Fruit fly (Drosophila melanogaster) Kc167 (cell line): Measurements from ENCODE around the gene Boh2.

Source experiments
- Myc ChIP-seq: fragments of >200 bp; optimal IDR thresholded peaks from 2 replicates; lab custom pipeline; 2017; ENCODE audit warnings: missing external identifiers
- Sin3A ChIP-seq: fragments of >200 bp; optimal IDR thresholded peaks from 2 replicates; lab custom pipeline; 2018; ENCODE audit warnings: missing external identifiers
- h ChIP-seq: fragments of >200 bp; optimal IDR thresholded peaks from 3 replicates; lab custom pipeline; 2018; ENCODE audit warnings: missing external identifiers
- insv ChIP-seq: fragments of >200 bp; optimal IDR thresholded peaks from 3 replicates; lab custom pipeline; 2018; ENCODE audit warnings: missing external identifiers
- psq ChIP-seq: fragments of >200 bp; optimal IDR thresholded peaks from 2 replicates; lab custom pipeline; 2017; ENCODE audit warnings: missing external identifiers
- ttk ChIP-seq: sonication (Bioruptor generic); optimal IDR thresholded peaks from 2 replicates; lab custom pipeline; 2017; ENCODE audit warnings: missing external identifiers

The Boh2 gene

DNA sequence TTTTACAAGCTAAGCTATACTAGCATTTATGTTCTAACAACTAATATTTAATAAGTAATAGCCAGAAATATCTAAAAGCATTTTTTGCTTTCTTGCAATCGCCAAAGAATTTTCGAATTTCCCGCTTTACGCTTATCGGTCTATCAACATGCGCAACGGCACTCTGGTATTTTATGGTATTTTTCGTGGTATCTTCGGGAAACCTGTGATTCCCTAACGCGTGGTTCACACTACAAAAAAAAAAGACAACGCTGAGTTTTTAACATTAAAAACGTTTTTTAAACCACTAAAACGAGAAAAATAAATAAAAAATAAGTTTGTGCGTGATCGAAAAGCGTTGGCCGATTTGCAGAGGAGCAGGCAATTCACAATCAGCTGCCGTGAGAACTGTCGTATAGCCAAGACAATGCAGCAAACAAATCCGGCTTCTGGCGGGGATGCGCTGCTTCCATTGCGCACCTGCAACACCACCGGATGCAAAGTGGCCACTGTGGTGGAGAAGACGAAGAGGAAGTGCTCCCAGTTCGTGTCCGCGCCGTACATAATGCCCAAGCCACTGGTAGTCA, at the start of gene Boh2:
Gene Boh2, plus strand, starts transcription at position 207 of the 566 bp plus-strand sequence.
- TF ChIP-seq psq (lab: Kevin White, UChicago) (no peak), Sin3A (no peak), h (lab: Kevin White, UChicago) (no peak), ttk (lab: Kevin White, UChicago) (no peak), insv (lab: Kevin White, UChicago) (no peak), Myc (no peak)

DNA sequence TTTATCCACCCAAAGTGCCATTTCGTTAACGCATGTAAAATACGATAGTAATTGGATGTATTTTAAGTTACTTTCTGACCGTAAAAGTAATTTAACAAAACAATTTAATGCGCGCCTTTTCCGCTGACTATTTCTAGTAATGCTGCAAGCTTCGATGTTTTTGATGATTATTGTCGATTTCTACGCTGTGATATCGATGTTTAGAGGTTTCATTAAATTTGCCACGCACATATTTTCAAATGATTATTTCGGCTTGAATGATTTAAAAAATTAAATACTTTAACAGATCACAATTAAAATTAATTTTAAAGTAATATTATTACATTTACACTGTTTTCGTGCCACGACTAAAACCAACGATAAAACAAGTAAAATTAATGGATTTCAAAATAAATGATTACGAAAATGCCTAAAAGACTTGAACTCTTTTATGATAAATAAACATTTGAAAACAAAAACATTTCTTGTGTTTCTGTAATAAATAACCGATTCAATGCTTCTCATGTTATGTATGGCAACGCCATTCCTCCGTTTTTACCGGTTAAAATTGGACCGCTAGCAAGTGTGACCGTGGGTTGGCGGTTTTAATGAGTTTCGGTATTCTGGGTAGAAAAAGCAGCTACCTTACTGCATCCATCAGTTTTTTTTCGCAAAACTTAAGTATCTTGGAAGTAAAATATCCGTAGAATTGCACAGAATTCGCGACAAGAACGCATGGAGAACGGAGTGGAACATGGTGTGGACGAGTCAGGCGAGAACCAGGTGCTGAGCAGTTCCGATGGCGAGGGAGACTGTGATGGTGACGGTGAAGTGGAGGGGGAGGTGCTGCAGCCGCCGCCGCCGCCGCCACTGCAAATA, 48.5 kb upstream of the Boh2 start, which contains the start of the genes RfC38 and CG4751:
Gene RfC38, minus strand, starts transcription at position 495 of the 858 bp plus-strand sequence.
Gene CG4751, plus strand, starts transcription at position 587 of the 858 bp plus-strand sequence.
- TF ChIP-seq Sin3A (no peak), h (lab: Kevin White, UChicago) (no peak), ttk (lab: Kevin White, UChicago) (no peak)

DNA sequence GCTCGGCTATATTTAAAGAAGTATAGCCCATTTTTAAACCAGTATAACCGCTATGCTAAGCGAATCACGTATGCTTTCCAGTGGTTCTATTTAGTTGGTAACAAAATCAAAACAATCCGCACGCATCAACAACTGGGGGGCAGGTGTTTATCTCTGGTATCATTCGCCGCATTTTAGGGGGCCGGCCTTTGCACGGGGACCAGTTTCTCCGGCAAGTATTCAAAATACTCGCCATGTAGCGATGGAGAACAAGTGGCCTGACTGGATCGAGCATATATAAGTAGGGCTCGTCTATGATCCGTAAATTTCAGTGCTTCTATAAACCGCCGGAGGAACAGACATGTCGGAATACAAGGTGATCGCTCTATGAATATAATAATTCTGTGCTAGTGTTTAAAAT, 42.7 kb upstream of the Boh2 start, which contains the start of gene hgo:
Gene hgo, plus strand, starts transcription at position 301 of the 400 bp plus-strand sequence.
- TF ChIP-seq psq (lab: Kevin White, UChicago) (no peak), h (lab: Kevin White, UChicago) (no peak), Myc (no peak), insv (lab: Kevin White, UChicago) (no peak), Sin3A (no peak), ttk (lab: Kevin White, UChicago) (no peak)

dm6 chr2L:11145317-11145716, 33.5 kb upstream of the Boh2 start, which contains the start of gene CG31867:
TSS of gene CG31867 (minus strand) at chr2L:11145417.
- TF ChIP-seq h (lab: Kevin White, UChicago): no peak
- no peak for TF ChIP-seq psq (lab: Kevin White, UChicago)
- no peak for TF ChIP-seq Myc
- no peak for TF ChIP-seq insv (lab: Kevin White, UChicago)
- TF ChIP-seq Sin3A: no peak

DNA sequence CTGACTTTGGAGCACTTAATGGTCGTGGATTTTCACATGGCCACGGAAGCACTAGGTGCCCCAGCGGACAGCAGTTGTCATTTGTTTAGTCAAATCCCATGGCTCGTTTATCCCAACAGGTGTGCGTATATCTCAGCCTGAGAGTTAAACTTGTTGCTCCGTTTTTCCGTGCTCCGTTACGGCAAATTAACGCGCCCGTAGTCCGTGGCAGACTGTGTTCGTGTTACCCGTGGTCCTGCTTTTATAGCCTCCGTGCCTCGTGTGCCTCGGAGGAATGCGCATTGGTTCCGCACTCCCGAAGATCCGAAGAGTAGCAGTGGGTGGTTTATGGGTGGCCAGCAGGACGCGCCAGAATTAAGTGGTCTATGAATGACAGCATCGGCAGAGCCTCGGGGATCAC, 29.9 kb upstream of the Boh2 start, which contains the start of gene Gyc32E:
Gene Gyc32E, minus strand, starts transcription at position 133 of the 400 bp plus-strand sequence.
- no peak for TF ChIP-seq ttk (lab: Kevin White, UChicago)
- TF ChIP-seq insv (lab: Kevin White, UChicago): no peak
- TF ChIP-seq Myc: no peak
- no peak for TF ChIP-seq Sin3A
- TF ChIP-seq psq (lab: Kevin White, UChicago): no peak
- TF ChIP-seq h (lab: Kevin White, UChicago): no peak

DNA sequence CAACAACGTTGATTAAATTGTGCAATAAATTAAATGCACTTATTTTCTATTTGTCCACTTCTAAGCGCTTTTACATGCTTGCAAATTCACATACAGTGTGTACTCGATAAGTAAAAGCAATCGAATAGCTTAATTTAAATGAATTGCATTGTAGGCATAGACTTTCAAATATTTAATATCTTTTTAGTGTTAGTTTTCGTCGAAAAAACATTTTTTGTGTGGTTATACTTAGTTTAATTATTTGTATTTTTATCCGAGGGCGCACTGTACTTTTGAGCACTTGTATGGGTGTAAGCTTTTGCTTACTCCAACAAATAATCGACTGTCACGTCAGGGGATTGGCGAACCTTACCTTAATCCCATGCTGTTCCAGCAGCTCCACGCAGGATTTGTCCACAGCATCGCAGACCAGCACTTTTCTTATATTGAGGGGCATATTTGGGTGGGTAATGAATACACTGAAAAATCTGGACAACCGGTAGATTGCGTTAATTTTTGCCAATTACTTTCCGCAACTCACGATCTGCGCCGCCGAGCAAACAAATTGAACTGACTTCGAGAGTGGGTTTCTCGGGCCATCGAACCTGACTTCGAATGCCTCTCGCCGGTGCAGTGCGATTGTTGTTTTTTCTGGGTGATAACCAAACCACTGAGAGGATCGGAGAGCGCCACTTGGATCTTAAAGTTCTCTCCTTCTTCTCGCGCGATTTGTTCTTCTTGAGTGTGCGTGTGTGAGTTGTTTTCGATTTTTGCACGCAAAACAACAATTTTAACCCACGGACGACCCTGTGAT, 23.5 kb upstream of the Boh2 start, which contains the start of gene CG6287:
Gene CG6287, minus strand, starts transcription at position 556 of the 793 bp plus-strand sequence.
- TF ChIP-seq psq (lab: Kevin White, UChicago): no peak
- TF ChIP-seq ttk (lab: Kevin White, UChicago): no peak
- no peak for TF ChIP-seq Myc
- TF ChIP-seq h (lab: Kevin White, UChicago): no peak
- no peak for TF ChIP-seq insv (lab: Kevin White, UChicago)
- TF ChIP-seq Sin3A: no peak

dm6 chr2L:11167997-11168396, 10.8 kb upstream of the Boh2 start:
- TF ChIP-seq psq (lab: Kevin White, UChicago): no peak
- no peak for TF ChIP-seq h (lab: Kevin White, UChicago)
- no peak for TF ChIP-seq Myc
- TF ChIP-seq Sin3A: no peak
- TF ChIP-seq ttk (lab: Kevin White, UChicago): no peak
- TF ChIP-seq insv (lab: Kevin White, UChicago): no peak

DNA sequence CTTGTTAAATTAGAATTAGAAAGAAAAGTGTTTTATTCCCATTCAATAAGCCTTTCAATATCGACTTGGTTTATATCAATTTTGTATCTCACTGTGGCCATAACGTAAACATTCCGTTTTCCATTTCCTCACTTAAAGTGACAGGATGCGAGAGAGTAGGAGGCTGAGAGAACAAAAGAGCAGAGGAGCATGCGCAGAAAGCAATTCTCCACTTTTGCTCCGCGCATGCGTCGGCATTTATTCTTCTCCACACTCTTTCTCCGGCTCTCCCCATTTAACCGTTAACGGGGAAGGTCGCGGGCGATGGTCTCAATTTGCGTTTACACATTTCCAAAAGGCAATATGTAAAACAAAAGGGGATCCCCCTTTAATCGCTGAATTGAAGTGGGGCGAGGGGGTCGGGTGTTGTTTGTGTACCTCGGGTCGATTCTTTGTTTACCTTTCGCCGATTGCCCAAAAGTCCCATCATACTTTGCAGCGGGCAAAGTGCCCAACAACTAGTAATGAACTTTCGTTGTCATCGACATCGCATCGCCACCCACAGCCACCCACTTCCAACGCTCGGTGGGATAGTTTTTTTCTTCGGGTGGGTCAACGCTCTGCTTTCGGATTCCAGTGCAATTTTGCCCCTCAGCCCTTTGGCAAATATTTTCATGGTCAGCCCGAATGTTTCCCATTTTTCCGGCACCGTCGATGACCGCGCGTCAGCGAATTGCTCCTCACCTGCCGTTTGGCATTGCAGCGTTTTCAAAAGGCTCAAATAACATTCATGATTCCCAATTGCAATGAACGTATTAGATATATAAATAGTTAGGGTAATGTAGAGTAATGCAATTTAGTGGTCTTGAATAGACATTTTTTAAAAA, 9.9 kb upstream of the Boh2 start:
- TF ChIP-seq h (lab: Kevin White, UChicago): no peak
- no peak for TF ChIP-seq Sin3A
- no peak for TF ChIP-seq ttk (lab: Kevin White, UChicago)

DNA sequence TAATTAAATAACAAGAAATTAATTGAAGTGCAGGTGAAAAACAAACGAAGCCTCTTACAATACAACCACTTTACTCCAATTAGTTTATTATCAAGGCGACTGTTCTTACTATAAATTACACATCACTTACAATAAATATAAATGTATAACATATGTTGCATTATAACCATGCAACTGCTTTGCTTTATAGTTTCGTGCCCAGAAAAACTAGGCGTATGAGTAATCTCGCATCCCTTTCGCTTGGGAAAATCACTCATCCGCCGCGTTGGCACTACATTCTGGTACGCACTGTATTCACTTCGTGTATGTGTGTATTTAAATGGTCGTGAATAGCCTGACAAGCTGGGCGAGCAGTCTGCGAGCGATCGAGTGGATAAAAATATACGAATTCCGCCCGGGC, 8.9 kb upstream of the Boh2 start:
- TF ChIP-seq Myc (no peak), insv (lab: Kevin White, UChicago) (no peak), psq (lab: Kevin White, UChicago) (no peak), h (lab: Kevin White, UChicago) (no peak), Sin3A (no peak), ttk (lab: Kevin White, UChicago) (no peak)

DNA sequence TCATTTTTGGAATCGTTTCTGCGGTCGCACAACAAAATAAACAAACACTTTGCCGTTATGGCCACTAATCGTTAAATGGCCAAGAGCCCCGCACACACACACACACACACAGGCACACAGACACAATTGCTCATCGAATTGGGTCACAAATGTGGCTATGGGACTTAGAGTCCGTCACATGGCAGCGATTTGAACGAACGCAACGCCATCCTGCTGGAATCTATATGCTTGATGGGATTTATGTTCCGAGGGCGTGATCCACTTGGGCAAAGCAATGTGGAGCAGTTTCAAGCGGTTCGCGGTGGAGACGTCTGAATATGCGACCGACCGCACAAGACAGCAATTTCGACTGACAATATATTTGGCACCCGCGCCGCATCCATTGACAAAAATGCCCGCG, 8.3 kb upstream of the Boh2 start:
- TF ChIP-seq Sin3A: no peak
- no peak for TF ChIP-seq psq (lab: Kevin White, UChicago)
- TF ChIP-seq Myc: no peak
- no peak for TF ChIP-seq h (lab: Kevin White, UChicago)
- no peak for TF ChIP-seq insv (lab: Kevin White, UChicago)
- no peak for TF ChIP-seq ttk (lab: Kevin White, UChicago)
